Worm (Caenorhabditis elegans) whole organism, L4 larva: ENCODE data around the gene C54C6.4.
A peak's percentile ranks its signal among the peaks of the same experiment; 100 is the strongest.

ENCODE experiments used
- F37D6.2 ChIP-seq: sonication (generic microtip); optimal IDR thresholded peaks from 2 replicates; lab custom pipeline; 2016; ENCODE audit warnings: mild to moderate bottlenecking, missing genetic modification characterization, missing compliant biosample characterization
- T26A8.4 ChIP-seq: fragments of 200-800 bp; sonication (Bioruptor generic); IDR thresholded peaks from 2 replicates; pipeline ENCODE4 v1.3.6; 2022; ENCODE audit warnings: missing genetic modification characterization, missing compliant biosample characterization
- ZK546.5 ChIP-seq, 2 experiments: sonication (generic microtip); optimal IDR thresholded peaks; 2 replicates each; lab custom pipeline; 2017; ENCODE audit warnings: missing biosample characterization in 2 of 2, missing genetic modification characterization in 2 of 2
- aha-1 ChIP-seq: fragments of 150-350 bp; peaks from one replicate; lab custom pipeline; 2014; ENCODE audit warnings: missing biosample characterization, missing genetic modification characterization
- attf-4 ChIP-seq: sonication (generic microtip); optimal IDR thresholded peaks from 3 replicates; lab custom pipeline; 2017; ENCODE audit warnings: missing biosample characterization, missing genetic modification characterization
- ceh-28 ChIP-seq: fragments of 150-350 bp; optimal IDR thresholded peaks from 2 replicates; lab custom pipeline; 2014; ENCODE audit warnings: missing biosample characterization, missing genetic modification reagents, missing genetic modification characterization
- ceh-44 ChIP-seq: fragments of 200-800 bp; sonication (Bioruptor generic); IDR thresholded peaks from 2 replicates; pipeline ENCODE4 v1.3.6; 2022; ENCODE audit warnings: missing genetic modification reagents, missing genetic modification characterization, missing compliant biosample characterization
- ces-1 ChIP-seq: fragments of 150-350 bp; sonication (generic microtip); optimal IDR thresholded peaks from 4 replicates; lab custom pipeline; 2014; ENCODE audit warnings: missing biosample characterization, missing genetic modification reagents, missing genetic modification characterization
- cey-2 ChIP-seq: sonication (generic microtip); optimal IDR thresholded peaks from 3 replicates; lab custom pipeline; 2017; ENCODE audit warnings: missing genetic modification characterization, mild to moderate bottlenecking, missing compliant biosample characterization, antibody characterized with exemption, borderline replicate concordance; ENCODE audit not compliant: insufficient read depth
- daf-16 ChIP-seq, 3 experiments: sonication (generic microtip); optimal IDR thresholded peaks; 2 replicates each; lab custom pipeline; 2016 to 2017; ENCODE audit warnings: missing genetic modification characterization in 3 of 3, missing genetic modification reagents in 3 of 3, mild to moderate bottlenecking in 2 of 3, missing compliant biosample characterization in 2 of 3, missing biosample characterization in 1 of 3, moderate library complexity in 1 of 3
- daf-8 ChIP-seq: fragments of 200-800 bp; sonication (Bioruptor generic); IDR thresholded peaks from 2 replicates; pipeline ENCODE4 v1.3.6; 2022; ENCODE audit warnings: missing genetic modification characterization, missing compliant biosample characterization
- dmd-6 ChIP-seq: fragments of 200-800 bp; sonication (Bioruptor generic); IDR thresholded peaks from 2 replicates; pipeline ENCODE4 v1.3.6; 2022; ENCODE audit warnings: missing genetic modification reagents, missing genetic modification characterization, missing compliant biosample characterization
- dpl-1 ChIP-seq: fragments of 150-350 bp; optimal IDR thresholded peaks from 2 replicates; lab custom pipeline; 2014; ENCODE audit warnings: missing biosample characterization, missing genetic modification reagents, missing genetic modification characterization
- egl-27 ChIP-seq: sonication (generic microtip); optimal IDR thresholded peaks from 3 replicates; lab custom pipeline; 2017; ENCODE audit warnings: missing biosample characterization, missing genetic modification reagents, missing genetic modification characterization
- egl-43 ChIP-seq: fragments of 200-800 bp; sonication (Bioruptor generic); IDR thresholded peaks from 2 replicates; pipeline ENCODE4 v1.3.6; 2022; ENCODE audit warnings: missing genetic modification reagents, missing genetic modification characterization, missing compliant biosample characterization
- fkh-10 ChIP-seq: fragments of 150-350 bp; optimal IDR thresholded peaks from 2 replicates; lab custom pipeline; 2014; ENCODE audit warnings: missing biosample characterization, missing genetic modification reagents, missing genetic modification characterization
- gei-8 ChIP-seq: fragments of 200-800 bp; sonication (Bioruptor generic); optimal IDR thresholded peaks from 2 replicates; lab custom pipeline; 2018; ENCODE audit warnings: mild to moderate bottlenecking, missing genetic modification characterization, missing compliant biosample characterization
- hlh-11 ChIP-seq: fragments of 200-800 bp; sonication (Bioruptor generic); optimal IDR thresholded peaks from 2 replicates; lab custom pipeline; 2018; ENCODE audit warnings: mild to moderate bottlenecking, missing genetic modification characterization, missing compliant biosample characterization
- hlh-30 ChIP-seq: sonication (generic microtip); optimal IDR thresholded peaks from 2 replicates; lab custom pipeline; 2017; ENCODE audit warnings: antibody characterized with exemption, mild to moderate bottlenecking, missing genetic modification characterization, missing compliant biosample characterization; ENCODE audit not compliant: insufficient read depth
- jun-1 ChIP-seq: fragments of 150-350 bp; optimal IDR thresholded peaks from 2 replicates; lab custom pipeline; 2014; ENCODE audit warnings: missing biosample characterization, missing genetic modification reagents, missing genetic modification characterization
- lin-38 ChIP-seq: fragments of 200-800 bp; sonication (Bioruptor generic); IDR thresholded peaks from 2 replicates; pipeline ENCODE4 v1.3.6; 2022; ENCODE audit warnings: missing genetic modification reagents, missing genetic modification characterization, missing compliant biosample characterization
- lin-39 ChIP-seq: fragments of 150-350 bp; optimal IDR thresholded peaks from 2 replicates; lab custom pipeline; 2014; ENCODE audit warnings: missing biosample characterization, missing genetic modification reagents, missing genetic modification characterization
- madf-9 ChIP-seq: fragments of 200-800 bp; sonication (Bioruptor generic); conservative IDR thresholded peaks from 2 replicates; pipeline ENCODE4 v1.3.6; 2022; ENCODE audit warnings: missing genetic modification reagents, missing genetic modification characterization, missing compliant biosample characterization
- mdl-1 ChIP-seq, 2 experiments: fragments of 150-350 bp in 1 of 2; sonication (generic microtip) in 1 of 2; optimal IDR thresholded peaks; 2 replicates each; lab custom pipeline; 2014 to 2017; ENCODE audit warnings: missing biosample characterization in 2 of 2, missing genetic modification characterization in 2 of 2
- mep-1 ChIP-seq: fragments of 150-350 bp; sonication (generic microtip); optimal IDR thresholded peaks from 3 replicates; lab custom pipeline; 2014; ENCODE audit warnings: missing biosample characterization, missing genetic modification characterization
- mes-2 ChIP-seq: sonication (generic microtip); optimal IDR thresholded peaks from 2 replicates; lab custom pipeline; 2016; ENCODE audit warnings: missing genotype, mild to moderate bottlenecking, missing genetic modification characterization, missing compliant biosample characterization; ENCODE audit not compliant: poor library complexity, severe bottlenecking
- mxl-2 ChIP-seq: fragments of 200-800 bp; sonication (Bioruptor generic); conservative IDR thresholded peaks from 2 replicates; pipeline ENCODE4 v1.3.6; 2022; ENCODE audit warnings: missing genetic modification reagents, missing genetic modification characterization, missing compliant biosample characterization
- mxl-3 ChIP-seq: fragments of 200-800 bp; sonication (Bioruptor generic); optimal IDR thresholded peaks from 2 replicates; lab custom pipeline; 2018; ENCODE audit warnings: mild to moderate bottlenecking, missing genetic modification characterization, missing compliant biosample characterization
- nhr-102 ChIP-seq: sonication (generic microtip); optimal IDR thresholded peaks from 2 replicates; lab custom pipeline; 2016; ENCODE audit warnings: mild to moderate bottlenecking, missing genetic modification characterization, moderate library complexity, missing compliant biosample characterization
- nhr-237 ChIP-seq: sonication (generic microtip); optimal IDR thresholded peaks from 2 replicates; lab custom pipeline; 2017; ENCODE audit warnings: missing biosample characterization, missing genetic modification characterization
- nhr-25 ChIP-seq: sonication (generic microtip); optimal IDR thresholded peaks from 2 replicates; lab custom pipeline; 2017; ENCODE audit warnings: missing genetic modification characterization, mild to moderate bottlenecking, missing compliant biosample characterization, antibody characterized with exemption, moderate library complexity, borderline replicate concordance; ENCODE audit not compliant: insufficient read depth
- nhr-28 ChIP-seq: fragments of 150-350 bp; optimal IDR thresholded peaks from 2 replicates; lab custom pipeline; 2014; ENCODE audit warnings: missing biosample characterization, missing genetic modification characterization
- nhr-6 ChIP-seq: fragments of 150-350 bp; optimal IDR thresholded peaks from 2 replicates; lab custom pipeline; 2014; ENCODE audit warnings: missing biosample characterization, missing genetic modification characterization
- nhr-77 ChIP-seq: fragments of 150-350 bp; optimal IDR thresholded peaks from 2 replicates; lab custom pipeline; 2014; ENCODE audit warnings: missing biosample characterization, missing genetic modification characterization
- pha-4 ChIP-seq, 2 experiments: fragments of 150-350 bp in 1 of 2; fragments of 200-800 bp in 1 of 2; sonication (Bioruptor generic) in 1 of 2; IDR thresholded peaks in 1 of 2; optimal IDR thresholded peaks in 1 of 2; 2 replicates each; pipeline versions ENCODE4 v1.3.6 to Lab custom; 2014 to 2022; ENCODE audit warnings: missing genetic modification characterization in 2 of 2, missing genetic modification reagents in 2 of 2, missing biosample characterization in 1 of 2, missing compliant biosample characterization in 1 of 2
- rbr-2 ChIP-seq: sonication (generic microtip); optimal IDR thresholded peaks from 2 replicates; lab custom pipeline; 2016; ENCODE audit warnings: missing genotype, missing genetic modification characterization, missing compliant biosample characterization
- set-16 ChIP-seq: fragments of 200-800 bp; sonication (Bioruptor generic); IDR thresholded peaks from 2 replicates; pipeline ENCODE4 v1.3.6; 2022; ENCODE audit warnings: missing genetic modification reagents, missing genetic modification characterization, missing compliant biosample characterization
- snpc-4 ChIP-seq: fragments of 150-350 bp; optimal IDR thresholded peaks from 2 replicates; lab custom pipeline; 2014; ENCODE audit warnings: missing biosample characterization, missing genetic modification characterization
- spr-3 ChIP-seq: fragments of 200-800 bp; sonication (Bioruptor generic); optimal IDR thresholded peaks from 2 replicates; lab custom pipeline; 2018; ENCODE audit warnings: mild to moderate bottlenecking, missing genetic modification characterization, missing compliant biosample characterization
- tag-97 ChIP-seq: fragments of 200-800 bp; sonication (Bioruptor generic); IDR thresholded peaks from 2 replicates; pipeline ENCODE4 v1.3.6; 2022; ENCODE audit warnings: missing genetic modification characterization, missing compliant biosample characterization
- tra-1 ChIP-seq: fragments of 200-800 bp; sonication (Bioruptor generic); IDR thresholded peaks from 2 replicates; pipeline ENCODE4 v1.3.6; 2022; ENCODE audit warnings: missing genetic modification reagents, missing genetic modification characterization, missing compliant biosample characterization
- zip-2 ChIP-seq: fragments of 150-350 bp; optimal IDR thresholded peaks from 2 replicates; lab custom pipeline; 2014; ENCODE audit warnings: missing biosample characterization, missing genetic modification characterization

Gene C54C6.4

DNA sequence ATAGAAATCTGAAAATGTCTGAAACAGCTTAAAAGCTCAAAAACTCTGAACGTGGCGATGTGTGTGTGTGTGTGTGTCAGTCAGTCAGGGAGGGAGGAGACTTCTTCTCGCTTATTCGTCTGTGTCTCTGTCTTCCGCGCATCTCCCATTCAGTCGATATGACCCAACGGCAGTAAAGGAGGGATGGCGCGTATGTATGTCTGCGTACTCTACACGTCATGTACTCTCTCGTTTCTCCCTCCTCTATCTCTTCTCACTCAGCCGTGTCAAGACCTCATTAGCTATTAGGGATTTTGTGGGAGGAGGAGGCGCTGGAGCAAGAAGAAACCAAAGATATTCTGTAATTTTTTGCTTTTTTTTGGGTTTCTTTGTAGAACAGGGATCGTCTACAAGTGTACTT is 21.4 kb upstream of the C54C6.4 start (continued):
- TF ChIP-seq dpl-1 (peak; percentile 31), hlh-11 (tag; lab: Kevin White, UChicago) (peak; percentile 51), hlh-30 (tag; lab: Kevin White, UChicago) (peak; percentile 77), rbr-2 (tag; lab: Kevin White, UChicago) (peak; percentile 71), mes-2 (tag; lab: Kevin White, UChicago) (peak; percentile 53), nhr-28 (peak; percentile 53), nhr-237 (no peak), aha-1 (peak; percentile 65)

DNA sequence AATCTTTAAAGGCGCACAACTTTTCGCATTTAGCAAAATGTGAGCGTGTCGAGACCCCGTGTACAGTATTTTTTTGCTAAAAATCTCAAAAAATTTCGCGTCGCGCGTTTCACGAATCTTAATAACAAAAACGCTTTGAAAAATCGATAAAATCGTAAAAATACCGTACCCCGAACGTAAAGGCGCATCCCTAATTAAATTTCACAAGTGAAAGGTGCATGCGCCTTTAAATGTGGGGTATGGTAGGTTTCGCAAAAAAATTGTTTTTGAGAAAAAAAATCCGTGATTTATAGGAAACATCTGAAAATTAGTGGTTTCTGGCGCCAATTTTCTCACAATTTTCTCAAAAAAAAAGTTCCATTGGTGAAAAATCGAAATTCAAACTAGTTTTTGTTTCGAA is 19.3 kb upstream of the C54C6.4 start:
- TF ChIP-seq zip-2 (tag; lab: Kevin White, UChicago) (no peak), lin-38 (peak; percentile 23; the same call in 1 of the 2 replicates)

DNA sequence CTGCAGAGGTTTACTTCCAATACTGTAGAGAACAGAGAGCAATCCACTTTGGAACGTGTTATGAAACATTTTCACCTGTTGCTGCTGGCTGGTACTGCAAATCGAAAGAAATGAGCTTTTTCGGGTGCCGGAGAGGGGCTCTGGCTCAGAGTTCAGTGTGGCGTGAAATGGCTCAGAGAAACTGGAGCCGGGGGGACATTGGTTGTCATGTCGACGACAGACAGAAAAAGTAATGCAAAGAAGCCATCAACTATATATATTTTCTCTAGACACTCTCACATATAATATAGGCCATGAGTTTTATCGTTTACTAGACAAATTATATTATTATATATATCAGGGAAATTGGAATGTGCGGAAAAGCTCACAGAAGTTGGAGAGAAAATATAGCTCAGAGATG is 16.0 kb upstream of the C54C6.4 start, which contains the start of gene cfap-20:
cfap-20 (minus strand) TSS at position 101 of the 400 bp plus-strand sequence.
- TF ChIP-seq egl-43 (GFP tag; lab: Robert Waterston, UW) (0 out of 2 replicates have a peak, but pooled peaks have one; percentile 9), attf-4 (tag; lab: Kevin White, UChicago) (no peak), hlh-30 (tag; lab: Kevin White, UChicago) (no peak), lin-38 (peak; percentile 25; the same call in 1 of the 2 replicates), tra-1 (GFP tag; lab: Robert Waterston, UW) (0 out of 2 replicates have a peak, but pooled peaks have one; percentile 18), snpc-4 (tag; lab: Kevin White, UChicago) (no peak), pha-4 (GFP tag; IDR thresholded peaks at IDR 0.05; lab: Robert Waterston, UW) (no peak), pha-4 (tag; optimal IDR thresholded peaks at IDR 0.05; lab: Kevin White, UChicago) (no peak)

DNA sequence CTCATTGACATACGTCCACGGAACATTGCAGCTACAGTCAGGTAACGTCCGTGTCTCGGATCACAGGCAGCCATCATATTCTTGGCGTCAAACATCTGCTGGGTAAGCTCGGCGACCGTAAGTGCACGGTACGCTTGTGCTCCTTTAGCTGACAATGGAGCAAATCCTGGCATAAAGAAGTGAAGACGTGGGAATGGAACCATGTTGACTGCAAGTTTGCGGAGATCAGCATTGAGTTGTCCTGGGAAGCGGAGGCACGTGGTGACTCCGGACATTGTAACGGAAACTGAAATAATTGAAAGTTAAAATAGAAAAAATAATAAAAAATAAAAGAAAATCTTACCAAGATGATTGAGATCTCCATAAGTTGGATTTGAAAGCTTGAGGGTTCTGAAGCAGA is 13.9 kb upstream of the C54C6.4 start:
- TF ChIP-seq nhr-77 (no peak), aha-1 (peak; percentile 91)

DNA sequence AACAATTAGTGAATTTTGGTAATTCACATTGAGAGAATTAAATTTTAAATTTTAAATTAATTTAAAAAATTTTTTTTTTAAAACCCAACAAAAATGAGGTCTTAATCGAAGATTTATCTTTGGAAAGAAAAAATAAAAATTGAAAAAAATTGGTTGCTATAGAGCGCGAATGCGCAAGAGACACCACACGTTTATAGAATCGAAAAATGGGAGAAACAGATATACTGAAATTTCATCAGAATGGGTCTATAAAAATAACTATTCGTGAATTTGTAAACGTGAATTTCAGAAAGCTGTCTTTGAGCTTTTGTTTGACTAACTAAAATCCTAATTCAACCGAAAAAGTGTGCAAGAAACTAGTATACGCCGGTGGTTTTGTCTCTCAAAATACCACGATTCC is 13.0 kb upstream of the C54C6.4 start:
- TF ChIP-seq ceh-44 (no peak), F37D6.2 (tag; lab: Kevin White, UChicago) (no peak), mep-1 (tag; lab: Kevin White, UChicago) (peak; percentile 69), daf-16 (GFP tag; optimal IDR thresholded peaks at IDR 0.05; lab: Kevin White, UChicago) (no peak), daf-16 (tag; optimal IDR thresholded peaks at IDR 0.05; lab: Kevin White, UChicago) (no peak), tag-97 (no peak), mxl-2 (GFP tag; lab: Robert Waterston, UW) (no peak), madf-9 (no peak), cey-2 (no peak), set-16 (GFP tag; lab: Robert Waterston, UW) (no peak), nhr-25 (tag; lab: Kevin White, UChicago) (no peak), zip-2 (tag; lab: Kevin White, UChicago) (no peak), egl-27 (tag; lab: Kevin White, UChicago) (no peak), dmd-6 (GFP tag; lab: Robert Waterston, UW) (peak; percentile 18; the same call in 1 of the 2 replicates), lin-39 (no peak), spr-3 (GFP tag; lab: Kevin White, UChicago) (no peak), mdl-1 (tag; optimal IDR thresholded peaks at IDR 0.05; lab: Kevin White, UChicago) (no peak), fkh-10 (GFP tag; lab: Kevin White, UChicago) (no peak), snpc-4 (tag; lab: Kevin White, UChicago) (no peak), gei-8 (no peak), ZK546.5 (tag; optimal IDR thresholded peaks at IDR 0.05; lab: Kevin White, UChicago) (no peak), nhr-102 (no peak), mxl-3 (GFP tag; lab: Kevin White, UChicago) (no peak), pha-4 (GFP tag; IDR thresholded peaks at IDR 0.05; lab: Robert Waterston, UW) (no peak), pha-4 (tag; optimal IDR thresholded peaks at IDR 0.05; lab: Kevin White, UChicago) (no peak), ceh-28 (tag; lab: Kevin White, UChicago) (no peak), ces-1 (GFP tag; lab: Kevin White, UChicago) (no peak), nhr-6 (tag; lab: Kevin White, UChicago) (peak; percentile 18), daf-8 (GFP tag; lab: Robert Waterston, UW) (no peak), jun-1 (tag; lab: Kevin White, UChicago) (no peak), T26A8.4 (GFP tag; lab: Robert Waterston, UW) (no peak)
